Worm (Caenorhabditis elegans) whole organism, young adult: ENCODE measurements around the gene F14H12.17.

Experiments used
- F55B11.4 ChIP-seq: sonication (generic microtip); optimal IDR thresholded peaks from 2 replicates; lab custom pipeline; 2016; ENCODE audit warnings: missing compliant biosample characterization, missing genetic modification characterization, borderline replicate concordance; ENCODE audit not compliant: insufficient read depth
- ama-1 ChIP-seq, 3 experiments: fragments of 150-350 bp in 1 of 3; sonication (generic microtip) in 2 of 3; optimal IDR thresholded peaks; 2 replicates each; lab custom pipeline; 2014 to 2018; ENCODE audit warnings: missing biosample characterization in 2 of 3, missing genetic modification characterization in 2 of 3, missing genetic modification reagents in 2 of 3
- dpff-1 ChIP-seq: sonication (generic microtip); optimal IDR thresholded peaks from 2 replicates; lab custom pipeline; 2017; ENCODE audit warnings: mild to moderate bottlenecking, missing genetic modification characterization, missing compliant biosample characterization
- dpl-1 ChIP-seq: fragments of 150-350 bp; optimal IDR thresholded peaks from 2 replicates; lab custom pipeline; 2014; ENCODE audit warnings: missing biosample characterization, missing genetic modification reagents, missing genetic modification characterization
- madf-10 ChIP-seq: sonication (generic microtip); optimal IDR thresholded peaks from 2 replicates; lab custom pipeline; 2016; ENCODE audit warnings: mild to moderate bottlenecking, missing genetic modification characterization, missing compliant biosample characterization
- nhr-27 ChIP-seq: fragments of 200-800 bp; sonication (Bioruptor generic); optimal IDR thresholded peaks from 2 replicates; lab custom pipeline; 2018; ENCODE audit warnings: mild to moderate bottlenecking, missing genetic modification characterization, moderate library complexity, missing compliant biosample characterization
- snpc-1.3 ChIP-seq: sonication (generic microtip); optimal IDR thresholded peaks from 2 replicates; lab custom pipeline; 2017; ENCODE audit warnings: missing genetic modification characterization, mild to moderate bottlenecking, missing compliant biosample characterization, antibody characterized with exemption, moderate library complexity, missing genotype, missing genetic modification reagents; ENCODE audit not compliant: insufficient read depth

DNA sequence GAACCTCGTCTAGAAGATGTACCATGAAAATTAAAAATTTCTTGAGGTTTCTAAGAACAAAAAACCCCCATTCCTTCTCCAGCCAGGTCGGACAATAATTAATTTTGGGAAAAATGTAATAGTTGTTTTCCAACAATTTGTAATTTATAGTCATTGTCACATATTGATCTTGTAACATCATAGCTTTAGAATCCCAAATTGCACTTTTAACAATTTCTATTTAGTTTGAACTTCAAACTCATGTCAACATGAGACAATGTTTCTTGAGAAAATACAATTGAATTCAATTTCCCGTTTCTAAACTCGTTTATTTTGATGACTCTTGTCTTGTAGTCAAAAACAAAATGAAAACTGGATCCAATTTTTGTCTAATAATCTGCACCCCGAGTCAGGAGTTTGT, 37.2 kb upstream of the F14H12.17 start:
- no peak for TF ChIP-seq F55B11.4 (tag; lab: Kevin White, UChicago)
- no peak for TF ChIP-seq dpl-1 (GFP tag; lab: Kevin White, UChicago)
- TF ChIP-seq nhr-27 = no peak
- no peak for TF ChIP-seq madf-10 (tag; lab: Kevin White, UChicago)
- TF ChIP-seq dpff-1 (tag; lab: Kevin White, UChicago) = no peak
- no peak for TF ChIP-seq snpc-1.3 (tag; lab: Kevin White, UChicago)
- TF ChIP-seq ama-1 (optimal IDR thresholded peaks at IDR 0.05; lab: Kevin White, UChicago) = no peak
- no peak for TF ChIP-seq ama-1 (GFP tag; optimal IDR thresholded peaks at IDR 0.05; lab: Kevin White, UChicago)
